Worm (Caenorhabditis elegans) whole organism, L2 larva: ENCODE data around the gene T09A5.14.
A peak's percentile ranks its signal among the peaks of the same experiment; 100 is the strongest.

Source experiments
- C34F6.9 ChIP-seq: fragments of 150-350 bp; optimal IDR thresholded peaks from 2 replicates; lab custom pipeline; 2014; ENCODE audit warnings: missing biosample characterization, missing genetic modification characterization
- F13H6.1 ChIP-seq: sonication (generic microtip); optimal IDR thresholded peaks from 2 replicates; lab custom pipeline; 2016; ENCODE audit warnings: missing genetic modification characterization, missing compliant biosample characterization
- R02D3.7 ChIP-seq: fragments of 150-350 bp; optimal IDR thresholded peaks from 2 replicates; lab custom pipeline; 2014; ENCODE audit warnings: missing biosample characterization, missing genetic modification characterization
- Y55F3AM.14 ChIP-seq: fragments of 200-800 bp; sonication (Bioruptor generic); optimal IDR thresholded peaks from 2 replicates; lab custom pipeline; 2018; ENCODE audit warnings: mild to moderate bottlenecking, missing genetic modification characterization, missing compliant biosample characterization
- ZK546.5 ChIP-seq: sonication (generic microtip); optimal IDR thresholded peaks from 2 replicates; lab custom pipeline; 2017; ENCODE audit warnings: missing biosample characterization, missing genetic modification characterization
- alr-1 ChIP-seq: fragments of 150-350 bp; optimal IDR thresholded peaks from 2 replicates; lab custom pipeline; 2014; ENCODE audit warnings: missing biosample characterization, missing genetic modification characterization
- aly-2 ChIP-seq: fragments of 150-350 bp; optimal IDR thresholded peaks from 2 replicates; lab custom pipeline; 2014; ENCODE audit warnings: missing biosample characterization, missing genetic modification characterization
- ama-1 ChIP-seq: fragments of 150-350 bp; optimal IDR thresholded peaks from 2 replicates; lab custom pipeline; 2018; ENCODE audit warnings: inconsistent platforms
- blmp-1 ChIP-seq: sonication (generic microtip); optimal IDR thresholded peaks from 2 replicates; lab custom pipeline; 2017; ENCODE audit warnings: missing genetic modification characterization, mild to moderate bottlenecking, missing compliant biosample characterization, antibody characterized with exemption, moderate library complexity; ENCODE audit not compliant: insufficient read depth
- ceh-16 ChIP-seq: fragments of 150-350 bp; optimal IDR thresholded peaks from 2 replicates; lab custom pipeline; 2014; ENCODE audit warnings: missing biosample characterization, missing genetic modification characterization
- ceh-82 ChIP-seq: fragments of 150-350 bp; optimal IDR thresholded peaks from 2 replicates; lab custom pipeline; 2014; ENCODE audit warnings: missing biosample characterization, missing genetic modification characterization
- crh-2 ChIP-seq: sonication (generic microtip); optimal IDR thresholded peaks from 2 replicates; lab custom pipeline; 2017; ENCODE audit warnings: missing biosample characterization, missing genetic modification characterization
- dmd-4 ChIP-seq: sonication (generic microtip); optimal IDR thresholded peaks from 2 replicates; lab custom pipeline; 2017; ENCODE audit warnings: missing biosample characterization, missing genetic modification characterization
- egl-27 ChIP-seq: sonication (generic microtip); optimal IDR thresholded peaks from 3 replicates; lab custom pipeline; 2017; ENCODE audit warnings: missing biosample characterization, missing genetic modification reagents, missing genetic modification characterization
- elt-1 ChIP-seq: fragments of 150-350 bp; optimal IDR thresholded peaks from 2 replicates; lab custom pipeline; 2014; ENCODE audit warnings: missing biosample characterization, missing genetic modification characterization
- elt-3 ChIP-seq: sonication (generic microtip); optimal IDR thresholded peaks from 2 replicates; lab custom pipeline; 2017; ENCODE audit warnings: missing biosample characterization, missing genetic modification characterization
- fos-1 ChIP-seq: fragments of 150-350 bp; optimal IDR thresholded peaks from 2 replicates; lab custom pipeline; 2014; ENCODE audit warnings: missing biosample characterization, missing genetic modification characterization
- gmeb-1 ChIP-seq: fragments of 150-350 bp; optimal IDR thresholded peaks from 2 replicates; lab custom pipeline; 2014; ENCODE audit warnings: missing biosample characterization, missing genetic modification characterization
- lin-11 ChIP-seq: fragments of 150-350 bp; sonication (generic microtip); optimal IDR thresholded peaks from 2 replicates; lab custom pipeline; 2014; ENCODE audit warnings: missing biosample characterization, missing genetic modification characterization, inconsistent platforms, mixed read lengths
- lin-13 ChIP-seq: fragments of 150-350 bp; optimal IDR thresholded peaks from 2 replicates; lab custom pipeline; 2014; ENCODE audit warnings: missing biosample characterization, missing genetic modification reagents, missing genetic modification characterization
- lin-39 ChIP-seq: fragments of 150-350 bp; optimal IDR thresholded peaks from 2 replicates; lab custom pipeline; 2014; ENCODE audit warnings: missing biosample characterization, missing genetic modification reagents, missing genetic modification characterization
- lsy-2 ChIP-seq, 2 experiments: fragments of 150-350 bp in 1 of 2; sonication (generic microtip) in 1 of 2; optimal IDR thresholded peaks; 2 replicates each; lab custom pipeline; 2014 to 2017; ENCODE audit warnings: missing biosample characterization in 2 of 2, missing genetic modification characterization in 2 of 2
- mab-5 ChIP-seq: fragments of 150-350 bp; optimal IDR thresholded peaks from 2 replicates; lab custom pipeline; 2014; ENCODE audit warnings: missing biosample characterization, missing genetic modification characterization
- mbf-1 ChIP-seq: sonication (generic microtip); optimal IDR thresholded peaks from 2 replicates; lab custom pipeline; 2017; ENCODE audit warnings: missing biosample characterization, missing genetic modification characterization
- mdl-1 ChIP-seq, 2 experiments: fragments of 150-350 bp in 1 of 2; sonication (generic microtip) in 1 of 2; optimal IDR thresholded peaks; 2 replicates each; lab custom pipeline; 2017; ENCODE audit warnings: missing biosample characterization in 2 of 2, missing genetic modification characterization in 2 of 2
- nhr-10 ChIP-seq: sonication (generic microtip); optimal IDR thresholded peaks from 2 replicates; lab custom pipeline; 2017; ENCODE audit warnings: missing biosample characterization, missing genetic modification characterization
- nhr-11 ChIP-seq: fragments of 150-350 bp; optimal IDR thresholded peaks from 2 replicates; lab custom pipeline; 2014; ENCODE audit warnings: missing biosample characterization, missing genetic modification characterization
- nhr-12 ChIP-seq: fragments of 150-350 bp; optimal IDR thresholded peaks from 2 replicates; lab custom pipeline; 2014; ENCODE audit warnings: missing biosample characterization, missing genetic modification characterization
- nhr-129 ChIP-seq: fragments of 150-350 bp; optimal IDR thresholded peaks from 2 replicates; lab custom pipeline; 2014; ENCODE audit warnings: missing biosample characterization, missing genetic modification characterization
- nhr-21 ChIP-seq: fragments of 150-350 bp; optimal IDR thresholded peaks from 2 replicates; lab custom pipeline; 2014; ENCODE audit warnings: missing biosample characterization, missing genetic modification characterization
- nhr-23 ChIP-seq: fragments of 150-350 bp; optimal IDR thresholded peaks from 2 replicates; lab custom pipeline; 2014; ENCODE audit warnings: missing biosample characterization, missing genetic modification reagents, missing genetic modification characterization
- nhr-237 ChIP-seq: fragments of 150-350 bp; optimal IDR thresholded peaks from 2 replicates; lab custom pipeline; 2014; ENCODE audit warnings: missing biosample characterization, missing genetic modification characterization
- nhr-25 ChIP-seq: fragments of 150-350 bp; sonication (generic microtip); optimal IDR thresholded peaks from 3 replicates; lab custom pipeline; 2014; ENCODE audit warnings: missing biosample characterization, missing genetic modification characterization
- nhr-6 ChIP-seq: fragments of 150-350 bp; optimal IDR thresholded peaks from 2 replicates; lab custom pipeline; 2014; ENCODE audit warnings: missing biosample characterization, missing genetic modification characterization
- nhr-77 ChIP-seq: fragments of 150-350 bp; optimal IDR thresholded peaks from 2 replicates; lab custom pipeline; 2014; ENCODE audit warnings: missing biosample characterization, missing genetic modification characterization
- peb-1 ChIP-seq: fragments of 150-350 bp; optimal IDR thresholded peaks from 2 replicates; lab custom pipeline; 2014; ENCODE audit warnings: missing biosample characterization, missing genetic modification characterization
- sem-4 ChIP-seq: fragments of 150-350 bp; optimal IDR thresholded peaks from 2 replicates; lab custom pipeline; 2014; ENCODE audit warnings: missing biosample characterization, missing genetic modification reagents, missing genetic modification characterization
- skn-1 ChIP-seq: sonication (generic microtip); optimal IDR thresholded peaks from 2 replicates; lab custom pipeline; 2017; ENCODE audit warnings: missing biosample characterization, missing genetic modification characterization
- sma-3 ChIP-seq: sonication (generic microtip); optimal IDR thresholded peaks from 2 replicates; lab custom pipeline; 2016; ENCODE audit warnings: missing genetic modification reagents, missing genetic modification characterization, missing compliant biosample characterization
- sma-9 ChIP-seq, 2 experiments: fragments of 150-350 bp in 1 of 2; sonication (generic microtip) in 1 of 2; optimal IDR thresholded peaks; 2 replicates each; lab custom pipeline; 2014 to 2016; ENCODE audit warnings: missing genetic modification characterization in 2 of 2, mild to moderate bottlenecking in 1 of 2, missing biosample characterization in 1 of 2, missing compliant biosample characterization in 1 of 2, missing genetic modification reagents in 1 of 2, moderate library complexity in 1 of 2
- snpc-4 ChIP-seq: fragments of 150-350 bp; optimal IDR thresholded peaks from 2 replicates; lab custom pipeline; 2014; ENCODE audit warnings: missing biosample characterization, missing genetic modification characterization
- unc-39 ChIP-seq: fragments of 150-350 bp; optimal IDR thresholded peaks from 2 replicates; lab custom pipeline; 2014; ENCODE audit warnings: missing biosample characterization, missing genetic modification characterization
- unc-55 ChIP-seq: fragments of 150-350 bp; sonication (generic microtip); optimal IDR thresholded peaks from 3 replicates; lab custom pipeline; 2014; ENCODE audit warnings: missing biosample characterization, missing genetic modification reagents, missing genetic modification characterization
- unc-62 ChIP-seq: fragments of 150-350 bp; optimal IDR thresholded peaks from 2 replicates; lab custom pipeline; 2014; ENCODE audit warnings: missing biosample characterization, missing genetic modification reagents, missing genetic modification characterization
- zag-1 ChIP-seq: fragments of 150-350 bp; optimal IDR thresholded peaks from 2 replicates; lab custom pipeline; 2014; ENCODE audit warnings: missing biosample characterization, missing genetic modification characterization
- ztf-1 ChIP-seq: fragments of 200-800 bp; sonication (Bioruptor generic); conservative IDR thresholded peaks from 2 replicates; pipeline ENCODE4 v1.3.6; 2022; ENCODE audit warnings: missing genetic modification characterization, missing compliant biosample characterization
- ztf-11 ChIP-seq: sonication (generic microtip); optimal IDR thresholded peaks from 2 replicates; lab custom pipeline; 2017; ENCODE audit warnings: missing biosample characterization, missing genetic modification characterization
- ztf-4 ChIP-seq: fragments of 150-350 bp; optimal IDR thresholded peaks from 2 replicates; lab custom pipeline; 2014; ENCODE audit warnings: missing biosample characterization, missing genetic modification characterization

The T09A5.14 gene

ce11 chrII:7870632-7871031, 38.5 kb downstream of the T09A5.14 start:
- TF ChIP-seq egl-27 (tag; lab: Kevin White, UChicago), result no peak
- peak; percentile 53 for TF ChIP-seq C34F6.9 (tag; lab: Kevin White, UChicago)
- TF ChIP-seq lin-13, result no peak
- no peak for TF ChIP-seq dmd-4 (tag; lab: Kevin White, UChicago)
- no peak for TF ChIP-seq lin-11 (tag; lab: Kevin White, UChicago)
- peak; percentile 78 for TF ChIP-seq nhr-129
- no peak for TF ChIP-seq nhr-77
- TF ChIP-seq mab-5 (tag; lab: Kevin White, UChicago), result no peak
- TF ChIP-seq nhr-237, result no peak
- TF ChIP-seq elt-1 (tag; lab: Kevin White, UChicago), result no peak
- TF ChIP-seq unc-39 (tag; lab: Kevin White, UChicago), result no peak
- no peak for TF ChIP-seq ceh-16 (tag; lab: Kevin White, UChicago)
- no peak for TF ChIP-seq gmeb-1 (tag; lab: Kevin White, UChicago)
- TF ChIP-seq zag-1 (tag; lab: Kevin White, UChicago), result peak; percentile 24
- no peak for TF ChIP-seq sem-4 (tag; lab: Kevin White, UChicago)
- TF ChIP-seq fos-1 (tag; lab: Kevin White, UChicago), result peak; percentile 21
- TF ChIP-seq sma-3 (GFP tag; lab: Kevin White, UChicago), result peak; percentile 30
- TF ChIP-seq ceh-82 (tag; lab: Kevin White, UChicago), result no peak
- TF ChIP-seq blmp-1 (tag; lab: Kevin White, UChicago), result no peak
- TF ChIP-seq nhr-21 (tag; lab: Kevin White, UChicago), result no peak
- TF ChIP-seq unc-55, result peak; percentile 75
- no peak for TF ChIP-seq mbf-1 (tag; lab: Kevin White, UChicago)
- no peak for TF ChIP-seq nhr-6 (tag; lab: Kevin White, UChicago)
- no peak for TF ChIP-seq nhr-11 (tag; lab: Kevin White, UChicago)
- no peak for TF ChIP-seq ztf-11
- no peak for TF ChIP-seq mdl-1 (tag; optimal IDR thresholded peaks at IDR 0.05; lab: Kevin White, UChicago)
- TF ChIP-seq ztf-1 (GFP tag; lab: Robert Waterston, UW), result no peak
- no peak for TF ChIP-seq nhr-12 (tag; lab: Kevin White, UChicago)
- TF ChIP-seq Y55F3AM.14 (GFP tag; lab: Kevin White, UChicago), result no peak
- peak; percentile 81 to 97 for TF ChIP-seq lsy-2 (tag; optimal IDR thresholded peaks at IDR 0.05; lab: Kevin White, UChicago)
- TF ChIP-seq unc-62 (GFP tag; lab: Kevin White, UChicago), result no peak
- no peak for TF ChIP-seq ztf-4
- no peak for TF ChIP-seq ama-1 (lab: Kevin White, UChicago)
- no peak for TF ChIP-seq nhr-23 (tag; lab: Kevin White, UChicago)
- TF ChIP-seq ZK546.5 (tag; lab: Kevin White, UChicago), result no peak
- no peak for TF ChIP-seq skn-1
- TF ChIP-seq crh-2 (tag; lab: Kevin White, UChicago), result peak; percentile 21
- no peak for TF ChIP-seq nhr-10 (tag; lab: Kevin White, UChicago)
- no peak for TF ChIP-seq aly-2
- no peak for TF ChIP-seq lin-39 (tag; lab: Kevin White, UChicago)
- peak; percentile 17 for TF ChIP-seq F13H6.1 (tag; lab: Kevin White, UChicago)
- no peak for TF ChIP-seq alr-1 (tag; lab: Kevin White, UChicago)
- TF ChIP-seq elt-3 (tag; lab: Kevin White, UChicago), result no peak
- TF ChIP-seq nhr-25 (tag; lab: Kevin White, UChicago), result peak; percentile 13
- TF ChIP-seq sma-9 (GFP tag; optimal IDR thresholded peaks at IDR 0.05; lab: Kevin White, UChicago), result no peak
- TF ChIP-seq sma-9 (tag; optimal IDR thresholded peaks at IDR 0.05; lab: Kevin White, UChicago), result no peak
- no peak for TF ChIP-seq R02D3.7
- no peak for TF ChIP-seq snpc-4 (tag; lab: Kevin White, UChicago)
- no peak for TF ChIP-seq peb-1 (tag; lab: Kevin White, UChicago)
